Fruit fly (Drosophila melanogaster) Kc167 (cell line): ENCODE results near the gene CG5853.

ENCODE experiments used
- Myc ChIP-seq: fragments of >200 bp; optimal IDR thresholded peaks from 2 replicates; lab custom pipeline; 2017; ENCODE audit warnings: missing external identifiers
- Sin3A ChIP-seq: fragments of >200 bp; optimal IDR thresholded peaks from 2 replicates; lab custom pipeline; 2018; ENCODE audit warnings: missing external identifiers
- h ChIP-seq: fragments of >200 bp; optimal IDR thresholded peaks from 3 replicates; lab custom pipeline; 2018; ENCODE audit warnings: missing external identifiers
- insv ChIP-seq: fragments of >200 bp; optimal IDR thresholded peaks from 3 replicates; lab custom pipeline; 2018; ENCODE audit warnings: missing external identifiers
- psq ChIP-seq: fragments of >200 bp; optimal IDR thresholded peaks from 2 replicates; lab custom pipeline; 2017; ENCODE audit warnings: missing external identifiers
- ttk ChIP-seq: sonication (Bioruptor generic); optimal IDR thresholded peaks from 2 replicates; lab custom pipeline; 2017; ENCODE audit warnings: missing external identifiers

dm6 chr2L:9954696-9955095, 7.2 kb upstream of the CG5853 start:
- TF ChIP-seq psq (lab: Kevin White, UChicago) (no peak), insv (lab: Kevin White, UChicago) (no peak), Sin3A (lab: Kevin White, UChicago) (no peak), ttk (no peak), h (no peak), Myc (lab: Kevin White, UChicago) (no peak)
